Worm (Caenorhabditis elegans): ENCODE measurements around the gene F53A9.1.

DNA sequence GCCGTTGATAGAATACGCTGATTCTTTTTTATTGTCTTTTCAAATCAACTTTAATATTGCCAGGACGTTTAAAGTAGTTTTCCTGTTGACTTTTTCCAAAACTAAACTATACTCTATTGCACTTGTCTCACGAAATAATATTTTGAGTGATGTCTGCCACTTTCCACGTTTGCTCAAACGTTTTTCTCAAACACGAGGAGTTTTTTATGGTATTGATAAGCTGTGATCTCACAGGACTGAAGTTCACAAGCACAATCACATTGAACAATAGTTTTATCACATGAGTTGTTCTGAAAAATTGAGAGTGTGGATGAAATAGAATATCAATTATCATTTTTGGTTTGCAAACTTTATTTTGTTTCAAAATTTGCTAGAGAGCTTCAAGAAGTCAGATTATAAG lies 8.5 kb downstream of the F53A9.1 start:
- no peak for TF ChIP-seq efl-1 (GFP tag; optimal IDR thresholded peaks at IDR 0.05)
- TF ChIP-seq nhr-179 (tag; optimal IDR thresholded peaks at IDR 0.05) = no peak
- no peak for TF ChIP-seq ztf-26 (tag; optimal IDR thresholded peaks at IDR 0.05)
- no peak for TF ChIP-seq nfya-2 (GFP tag; IDR thresholded peaks at IDR 0.05)
- no peak for TF ChIP-seq tbx-9 (tag; optimal IDR thresholded peaks at IDR 0.05; ENCODE audit: borderline replicate concordance)
- TF ChIP-seq mcd-1 (GFP tag; IDR thresholded peaks at IDR 0.05) = no peak
- no peak for TF ChIP-seq unc-62 (GFP tag; optimal IDR thresholded peaks at IDR 0.05)
- no peak for TF ChIP-seq T26A5.8 (tag; optimal IDR thresholded peaks at IDR 0.05)
- no peak for TF ChIP-seq B0019.2 (GFP tag; conservative IDR thresholded peaks at IDR 0.05)
- TF ChIP-seq rcor-1 (GFP tag; IDR thresholded peaks at IDR 0.05) = no peak
- TF ChIP-seq snpc-3.4 (tag; optimal IDR thresholded peaks at IDR 0.05) = no peak
